Worm (Caenorhabditis elegans): ENCODE data around the gene rpl-21.

The rpl-21 gene

ce11 chrIII:8091408-8091807, 38.6 kb downstream of the rpl-21 start, which contains the start of gene idi-1:
idi-1 (plus strand) TSS chrIII:8091708.
- no peak for TF ChIP-seq atf-7 (tag; optimal IDR thresholded peaks at IDR 0.05)

ce11 chrIII:8088235-8088634, 41.8 kb downstream of the rpl-21 start, which contains the start of gene vms-1:
vms-1 (plus strand) TSS chrIII:8088535.
- TF ChIP-seq madf-8 (GFP tag; conservative IDR thresholded peaks at IDR 0.05) = no peak
- no peak for TF ChIP-seq ceh-27 (GFP tag; optimal IDR thresholded peaks at IDR 0.05)
- no peak for TF ChIP-seq repo-1 (tag; optimal IDR thresholded peaks at IDR 0.05)
- no peak for TF ChIP-seq F22D6.2 (tag; optimal IDR thresholded peaks at IDR 0.05)
- no peak for TF ChIP-seq lir-1 (GFP tag; conservative IDR thresholded peaks at IDR 0.05)
- TF ChIP-seq mxl-1 (tag; optimal IDR thresholded peaks at IDR 0.05) = no peak
- TF ChIP-seq F57A8.1 (GFP tag; optimal IDR thresholded peaks at IDR 0.05) = no peak

ce11 chrIII:8085355-8085754, 44.7 kb downstream of the rpl-21 start, which contains the start of the genes K06H7.7 and grp-1:
K06H7.7 (minus strand) TSS chrIII:8085475.
grp-1 (plus strand) TSS chrIII:8085705.
- TF ChIP-seq nhr-80 (tag; optimal IDR thresholded peaks at IDR 0.05) (no peak), pha-4 (tag; optimal IDR thresholded peaks at IDR 0.05) (no peak), tbp1 (GFP tag; optimal IDR thresholded peaks at IDR 0.05) (peak; percentile 1), madf-6 (GFP tag; IDR thresholded peaks at IDR 0.05) (peak; percentile 31; the same call in 1 of the 2 replicates), F33H1.4 (GFP tag; IDR thresholded peaks at IDR 0.05) (0 out of 2 replicates have a peak, but pooled peaks have one; percentile 26), lsl-1 (GFP tag; optimal IDR thresholded peaks at IDR 0.05) (peak; percentile 77), sdz-38 (tag; optimal IDR thresholded peaks at IDR 0.05) (no peak), hmg-1.2 (GFP tag; IDR thresholded peaks at IDR 0.05) (peak; percentile 27; the same call in 1 of the 2 replicates), lin-26 (GFP tag; IDR thresholded peaks at IDR 0.05) (no peak), egrh-3 (GFP tag; IDR thresholded peaks at IDR 0.05) (no peak)

- peak; percentile 68 for TF ChIP-seq lsl-1 (GFP tag; optimal IDR thresholded peaks at IDR 0.05)
- no peak for TF ChIP-seq atf-7 (tag; optimal IDR thresholded peaks at IDR 0.05)
- no peak for TF ChIP-seq F57A8.1 (GFP tag; optimal IDR thresholded peaks at IDR 0.05)
- no peak for TF ChIP-seq B0035.1 (tag; optimal IDR thresholded peaks at IDR 0.05)
- TF ChIP-seq akir-1 (GFP tag; optimal IDR thresholded peaks at IDR 0.05) = no peak
- no peak for TF ChIP-seq attf-5 (GFP tag; optimal IDR thresholded peaks at IDR 0.05)
- TF ChIP-seq efl-1 (GFP tag; optimal IDR thresholded peaks at IDR 0.05) = peak; percentile 67
- TF ChIP-seq unc-62 (GFP tag; optimal IDR thresholded peaks at IDR 0.05) = no peak
- TF ChIP-seq madf-6 (GFP tag; IDR thresholded peaks at IDR 0.05) = 0 out of 2 replicates have a peak, but pooled peaks have one; percentile 35
- no peak for TF ChIP-seq fkh-3 (tag; optimal IDR thresholded peaks at IDR 0.05)
- no peak for TF ChIP-seq F39B2.1 (GFP tag; IDR thresholded peaks at IDR 0.05)
- TF ChIP-seq mes-4 (tag; optimal IDR thresholded peaks at IDR 0.05) = no peak
- no peak for TF ChIP-seq madf-8 (GFP tag; conservative IDR thresholded peaks at IDR 0.05)
- no peak for TF ChIP-seq ztf-22 (GFP tag; optimal IDR thresholded peaks at IDR 0.05)
- no peak for TF ChIP-seq ztf-26 (tag; optimal IDR thresholded peaks at IDR 0.05)
- no peak for TF ChIP-seq C06A6.2 (GFP tag; conservative IDR thresholded peaks at IDR 0.05)
- peak; percentile 36 for TF ChIP-seq dpl-1 (GFP tag; optimal IDR thresholded peaks at IDR 0.05)
- TF ChIP-seq hrde-1 (tag; optimal IDR thresholded peaks at IDR 0.05; ENCODE audit: borderline replicate concordance) = no peak
- TF ChIP-seq F57C9.4 (tag; optimal IDR thresholded peaks at IDR 0.05) = no peak
- TF ChIP-seq nfya-2 (GFP tag; IDR thresholded peaks at IDR 0.05) = no peak
- no peak for TF ChIP-seq snpc-4 (GFP tag; optimal IDR thresholded peaks at IDR 0.05)
- TF ChIP-seq snpc-4 (tag; optimal IDR thresholded peaks at IDR 0.05) = no peak
- peak; percentile 32; the same call in 1 of the 2 replicates for TF ChIP-seq D2030.7 (GFP tag; IDR thresholded peaks at IDR 0.05)
- no peak for TF ChIP-seq rcor-1 (GFP tag; IDR thresholded peaks at IDR 0.05)
- no peak for TF ChIP-seq dpff-1 (tag; optimal IDR thresholded peaks at IDR 0.05)
- no peak for TF ChIP-seq cebp-2 (GFP tag; IDR thresholded peaks at IDR 0.05)
- TF ChIP-seq ZK185.1 (tag; optimal IDR thresholded peaks at IDR 0.05; ENCODE audit: poor library complexity, severe bottlenecking) = no peak
- no peak for TF ChIP-seq hmg-1.2 (GFP tag; IDR thresholded peaks at IDR 0.05)
- TF ChIP-seq tbp1 (GFP tag; optimal IDR thresholded peaks at IDR 0.05) = no peak
- TF ChIP-seq F33H1.4 (GFP tag; IDR thresholded peaks at IDR 0.05) = peak; percentile 63
- no peak for TF ChIP-seq lag-1 (GFP tag; IDR thresholded peaks at IDR 0.05)
- no peak for TF ChIP-seq F49E8.2 (tag; optimal IDR thresholded peaks at IDR 0.05; ENCODE audit: insufficient read depth)
These were observed 49.8 kb downstream of the rpl-21 start, which contains the start of the genes dcr-1 and apc-2 for ce11 chrIII:8080165-8080738. dcr-1 (minus strand) TSS chrIII:8080281. apc-2 (plus strand) TSS chrIII:8080629.

Data from whole organism, young adult.